Fruit fly (Drosophila melanogaster): ENCODE data around the gene mrn.

DNA sequence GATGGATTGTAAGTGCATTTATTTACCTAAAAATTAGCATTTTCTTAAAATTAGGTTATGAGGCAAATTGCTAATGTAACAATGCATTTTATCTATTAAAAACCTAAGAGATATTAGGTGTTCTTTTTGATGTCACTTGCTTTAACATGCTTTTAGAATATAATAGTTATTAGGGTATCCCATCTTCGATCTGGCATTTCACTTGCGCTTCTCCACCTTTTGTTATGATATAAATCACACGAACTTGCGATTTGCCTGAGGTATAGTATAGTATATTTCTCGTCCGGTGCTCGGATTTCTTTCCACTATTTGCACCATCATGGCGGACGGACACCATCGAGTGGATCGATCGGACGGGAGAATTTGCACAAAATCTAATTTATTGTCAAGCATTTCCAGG is 50.3 kb downstream of the mrn start:
- no peak for TF ChIP-seq psq (GFP tag; optimal IDR thresholded peaks at IDR 0.05)
- TF ChIP-seq pan (optimal IDR thresholded peaks at IDR 0.05): no peak
- TF ChIP-seq foxo (GFP tag; optimal IDR thresholded peaks at IDR 0.05): no peak
- TF ChIP-seq Rel (GFP tag; optimal IDR thresholded peaks at IDR 0.05): no peak
- no peak for TF ChIP-seq Rel (tag; optimal IDR thresholded peaks at IDR 0.05)
- TF ChIP-seq jim (GFP tag; optimal IDR thresholded peaks at IDR 0.05): no peak
- no peak for TF ChIP-seq Mio (GFP tag; optimal IDR thresholded peaks at IDR 0.05)
- no peak for TF ChIP-seq sage (GFP tag; optimal IDR thresholded peaks at IDR 0.05)
- TF ChIP-seq ey (GFP tag; optimal IDR thresholded peaks at IDR 0.05): no peak
- TF ChIP-seq h (GFP tag; optimal IDR thresholded peaks at IDR 0.05): no peak
- TF ChIP-seq Hr83 (GFP tag; optimal IDR thresholded peaks at IDR 0.05; ENCODE audit: poor library complexity, severe bottlenecking): no peak
- no peak for TF ChIP-seq dsf (GFP tag; optimal IDR thresholded peaks at IDR 0.05; ENCODE audit: borderline replicate concordance)
- no peak for TF ChIP-seq usp (GFP tag; optimal IDR thresholded peaks at IDR 0.05)

All from whole organism, wandering third instar larva.